Worm (Caenorhabditis elegans): ENCODE data around the gene C03A3.9.
A peak's percentile ranks its signal among the peaks of the same experiment; 100 is the strongest.

DNA sequence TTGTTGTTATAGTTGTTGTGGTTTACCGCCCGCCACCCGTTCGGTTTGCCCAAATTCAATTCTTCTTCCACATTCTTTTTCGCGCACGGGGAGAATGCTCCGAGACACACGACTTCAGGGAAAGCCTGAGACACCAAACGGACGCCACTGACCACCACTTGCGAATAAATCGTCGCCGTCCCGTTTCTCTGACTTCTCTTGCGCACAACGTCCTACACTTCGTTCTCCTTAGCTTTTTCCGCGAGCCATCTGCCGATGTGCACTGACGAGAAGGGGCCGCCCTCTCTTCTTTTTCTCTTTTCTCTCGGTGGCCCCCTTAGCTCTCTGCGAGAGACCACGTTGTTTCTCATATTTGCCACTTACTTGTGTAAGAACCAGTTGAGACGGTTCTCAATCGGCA lies 9.7 kb upstream of the C03A3.9 start, which contains the start of gene C03A3.1:
- no peak for TF ChIP-seq elt-1 (tag; optimal IDR thresholded peaks at IDR 0.05)
- no peak for TF ChIP-seq fkh-10 (GFP tag; optimal IDR thresholded peaks at IDR 0.05)
- no peak for TF ChIP-seq jun-1 (tag; optimal IDR thresholded peaks at IDR 0.05)
- no peak for TF ChIP-seq nhr-76 (tag; optimal IDR thresholded peaks at IDR 0.05)
- peak; percentile 39 for TF ChIP-seq hmg-11 (tag; optimal IDR thresholded peaks at IDR 0.05)
- no peak for TF ChIP-seq mdl-1 (tag; optimal IDR thresholded peaks at IDR 0.05)
- no peak for TF ChIP-seq nhr-12 (tag; optimal IDR thresholded peaks at IDR 0.05)
- no peak for TF ChIP-seq R02D3.7 (tag; optimal IDR thresholded peaks at IDR 0.05)
- no peak for TF ChIP-seq ztf-11 (tag; optimal IDR thresholded peaks at IDR 0.05)
- peak; percentile 21 for TF ChIP-seq lin-15B (tag; optimal IDR thresholded peaks at IDR 0.05)
- TF ChIP-seq ceh-82 (tag; optimal IDR thresholded peaks at IDR 0.05): no peak
- TF ChIP-seq mml-1 (tag; optimal IDR thresholded peaks at IDR 0.05): no peak
- TF ChIP-seq zag-1 (tag; optimal IDR thresholded peaks at IDR 0.05): no peak

Data from whole organism, L3 larva.